Fruit fly (Drosophila melanogaster): ENCODE data around the gene CG2059.

Gene CG2059

dm6 chrX:7302329-7302728 is 16.2 kb downstream of the CG2059 start:
- TF ChIP-seq pan (optimal IDR thresholded peaks at IDR 0.05) (no peak), CG8478 (optimal IDR thresholded peaks at IDR 0.05) (no peak), Dll (optimal IDR thresholded peaks at IDR 0.05) (no peak), psq (optimal IDR thresholded peaks at IDR 0.05) (no peak), usp (GFP tag; optimal IDR thresholded peaks at IDR 0.05) (no peak)

dm6 chrX:7303848-7304427 is 17.8 kb downstream of the CG2059 start:
- TF ChIP-seq Dll (optimal IDR thresholded peaks at IDR 0.05) (no peak), psq (optimal IDR thresholded peaks at IDR 0.05) (no peak)

- TF ChIP-seq usp (GFP tag; optimal IDR thresholded peaks at IDR 0.05) (no peak), Dll (optimal IDR thresholded peaks at IDR 0.05) (no peak), psq (optimal IDR thresholded peaks at IDR 0.05) (no peak), EcR (GFP tag; optimal IDR thresholded peaks at IDR 0.05) (no peak), pan (optimal IDR thresholded peaks at IDR 0.05) (no peak), CG8478 (optimal IDR thresholded peaks at IDR 0.05) (no peak)
These were observed 18.8 kb downstream of the CG2059 start for dm6 chrX:7304798-7305447.

DNA sequence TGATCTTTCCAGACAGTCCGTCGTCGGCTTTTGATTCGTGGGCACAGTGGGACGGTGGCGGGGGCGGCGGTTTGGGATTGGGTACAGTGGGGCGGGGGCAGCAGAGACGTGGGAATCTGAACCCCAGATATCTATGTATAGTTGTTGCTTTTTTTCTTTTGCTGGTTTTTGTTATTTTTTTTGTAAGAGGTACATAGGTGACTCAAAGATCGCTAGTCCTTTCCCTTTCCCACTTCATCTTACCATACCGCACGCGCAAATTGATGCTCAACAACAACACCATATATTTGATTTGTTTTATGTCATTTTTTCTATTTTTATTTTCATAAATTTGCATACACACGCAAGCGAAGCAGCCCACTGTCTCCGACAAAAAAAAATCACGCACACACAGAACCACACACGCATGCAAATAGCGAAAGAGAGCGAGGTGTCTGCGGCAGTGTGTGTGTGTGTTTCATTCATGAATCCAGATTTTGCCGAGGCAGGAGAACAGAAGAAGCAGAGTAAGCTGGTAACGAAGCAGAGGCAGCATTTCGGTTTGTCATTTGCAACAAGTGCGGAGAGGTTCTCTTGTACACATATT is 19.7 kb downstream of the CG2059 start:
- TF ChIP-seq Dll (optimal IDR thresholded peaks at IDR 0.05) (no peak), CG8478 (optimal IDR thresholded peaks at IDR 0.05) (no peak), usp (GFP tag; optimal IDR thresholded peaks at IDR 0.05) (no peak), EcR (GFP tag; optimal IDR thresholded peaks at IDR 0.05) (no peak), psq (optimal IDR thresholded peaks at IDR 0.05) (no peak), pan (optimal IDR thresholded peaks at IDR 0.05) (no peak)

- no peak for TF ChIP-seq EcR (GFP tag; optimal IDR thresholded peaks at IDR 0.05)
- peak; percentile 92 for TF ChIP-seq Dll (optimal IDR thresholded peaks at IDR 0.05)
- TF ChIP-seq psq (optimal IDR thresholded peaks at IDR 0.05), result no peak
These were observed 20.6 kb downstream of the CG2059 start for dm6 chrX:7306538-7307477.

dm6 chrX:7307478-7308200 is 21.5 kb downstream of the CG2059 start, which contains the start of gene brk:
Gene brk (plus strand): TSS chrX:7307939.
- peak; percentile 97 for TF ChIP-seq Dll (optimal IDR thresholded peaks at IDR 0.05)
- TF ChIP-seq EcR (GFP tag; optimal IDR thresholded peaks at IDR 0.05), result no peak
- TF ChIP-seq CG8478 (optimal IDR thresholded peaks at IDR 0.05), result no peak

dm6 chrX:7308794-7309193 is 22.6 kb downstream of the CG2059 start:
- TF ChIP-seq pan (optimal IDR thresholded peaks at IDR 0.05) (no peak), psq (optimal IDR thresholded peaks at IDR 0.05) (no peak), CG8478 (optimal IDR thresholded peaks at IDR 0.05) (no peak), EcR (GFP tag; optimal IDR thresholded peaks at IDR 0.05) (no peak), usp (GFP tag; optimal IDR thresholded peaks at IDR 0.05) (no peak), Dll (optimal IDR thresholded peaks at IDR 0.05) (no peak)

dm6 chrX:7312406-7312805 is 26.2 kb downstream of the CG2059 start:
- TF ChIP-seq Dll (optimal IDR thresholded peaks at IDR 0.05) (no peak), CG8478 (optimal IDR thresholded peaks at IDR 0.05) (no peak), usp (GFP tag; optimal IDR thresholded peaks at IDR 0.05) (no peak), psq (optimal IDR thresholded peaks at IDR 0.05) (no peak), pan (optimal IDR thresholded peaks at IDR 0.05) (no peak), EcR (GFP tag; optimal IDR thresholded peaks at IDR 0.05) (no peak)

dm6 chrX:7315925-7316650 is 29.9 kb downstream of the CG2059 start:
- TF ChIP-seq pan (optimal IDR thresholded peaks at IDR 0.05) (no peak), psq (optimal IDR thresholded peaks at IDR 0.05) (no peak), CG8478 (optimal IDR thresholded peaks at IDR 0.05) (no peak), Dll (optimal IDR thresholded peaks at IDR 0.05) (no peak), usp (GFP tag; optimal IDR thresholded peaks at IDR 0.05) (no peak), EcR (GFP tag; optimal IDR thresholded peaks at IDR 0.05) (no peak)

DNA sequence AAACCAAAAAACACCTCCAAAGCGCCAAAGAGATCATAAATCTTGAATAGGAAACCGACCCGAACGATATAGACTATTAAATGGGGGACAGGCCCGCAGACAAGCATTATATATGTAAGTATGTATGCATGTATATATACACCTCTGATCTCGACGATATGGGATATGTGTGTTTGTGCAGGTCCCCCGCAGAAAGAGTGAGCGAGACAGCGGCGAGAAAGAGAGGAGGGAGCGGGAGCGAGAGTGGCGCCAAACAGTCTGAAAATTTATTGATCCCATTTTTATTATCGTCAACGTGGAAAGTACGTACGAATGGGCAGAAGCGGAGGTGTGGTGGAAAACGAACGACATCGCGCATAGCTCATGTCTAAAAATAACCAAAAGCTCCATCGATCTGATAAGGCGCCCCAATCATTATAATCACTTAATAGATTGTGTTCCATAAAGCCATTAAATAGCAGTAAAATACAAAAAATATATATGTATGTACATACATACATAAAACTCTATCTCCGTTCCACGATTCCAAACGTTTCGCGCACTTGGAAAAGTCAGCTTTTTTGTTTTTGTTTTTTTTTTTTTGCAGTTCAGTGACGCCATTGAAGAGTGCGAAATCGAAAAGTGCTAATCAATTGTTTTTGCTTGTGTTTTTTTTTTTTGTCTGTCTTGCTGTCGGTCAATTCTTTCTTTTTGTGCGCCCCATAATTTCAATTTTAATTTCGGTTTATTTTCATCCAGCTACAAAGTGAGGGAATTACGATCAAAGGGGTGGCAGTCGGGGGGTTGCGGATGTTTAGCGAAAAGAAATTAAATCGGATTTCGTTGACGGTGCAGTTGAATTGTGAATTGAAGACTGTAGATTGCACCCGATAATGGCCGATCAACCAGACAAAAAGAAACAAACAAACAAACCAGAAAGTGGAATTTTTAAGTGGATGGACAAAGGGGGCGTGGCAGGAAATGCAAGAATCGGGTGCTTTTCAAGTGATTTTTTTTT is 31.4 kb downstream of the CG2059 start:
- TF ChIP-seq CG8478 (optimal IDR thresholded peaks at IDR 0.05) (no peak), usp (GFP tag; optimal IDR thresholded peaks at IDR 0.05) (no peak), EcR (GFP tag; optimal IDR thresholded peaks at IDR 0.05) (no peak), pan (optimal IDR thresholded peaks at IDR 0.05) (no peak), psq (optimal IDR thresholded peaks at IDR 0.05) (no peak), Dll (optimal IDR thresholded peaks at IDR 0.05) (no peak)

Data from whole organism.